Fruit fly (Drosophila melanogaster) whole organism, embryonic: ENCODE results near the gene Chd64.

Experiments used
- CG10267 ChIP-seq: fragments of 200-800 bp; sonication (Bioruptor generic); optimal IDR thresholded peaks from 2 replicates; lab custom pipeline; 2018; ENCODE audit warnings: missing biosample characterization, mild to moderate bottlenecking, missing genetic modification characterization, moderate library complexity
- CG10321 ChIP-seq: fragments of 200-800 bp; sonication (Bioruptor generic); IDR thresholded peaks from 2 replicates; pipeline ENCODE4 v1.3.6; 2022; ENCODE audit warnings: missing biosample characterization, missing genetic modification characterization
- CG11085 ChIP-seq: fragments of 200-800 bp; sonication (Bioruptor generic); IDR thresholded peaks from 2 replicates; pipeline ENCODE4 v1.3.6; 2022; ENCODE audit warnings: missing biosample characterization, missing genetic modification characterization
- CG11456 ChIP-seq: fragments of 200-800 bp; sonication (Bioruptor generic); IDR thresholded peaks from 3 replicates; pipeline ENCODE4 v1.3.6; 2022; ENCODE audit warnings: missing biosample characterization, missing genetic modification characterization
- CG11696 ChIP-seq: fragments of 200-800 bp; sonication (Bioruptor generic); IDR thresholded peaks from 2 replicates; pipeline ENCODE4 v1.3.6; 2022; ENCODE audit warnings: missing biosample characterization, missing genetic modification characterization
- CG13624 ChIP-seq: fragments of 200-800 bp; sonication (Bioruptor generic); optimal IDR thresholded peaks from 2 replicates; lab custom pipeline; 2016; ENCODE audit warnings: missing biosample characterization, missing genetic modification characterization
- CG1647 ChIP-seq: fragments of 200-800 bp; sonication (Bioruptor generic); optimal IDR thresholded peaks from 3 replicates; lab custom pipeline; 2016; ENCODE audit warnings: missing biosample characterization, missing genetic modification characterization
- CG17361 ChIP-seq: fragments of 200-800 bp; sonication (Bioruptor generic); IDR thresholded peaks from 3 replicates; pipeline ENCODE4 v1.3.6; 2022; ENCODE audit warnings: missing biosample characterization, missing genetic modification characterization
- CG17829 ChIP-seq: fragments of 200-800 bp; optimal IDR thresholded peaks from 2 replicates; lab custom pipeline; 2019; ENCODE audit warnings: missing biosample characterization, mild to moderate bottlenecking, missing genetic modification characterization, moderate library complexity
- CG17912 ChIP-seq: fragments of 200-800 bp; sonication (Bioruptor generic); optimal IDR thresholded peaks from 2 replicates; lab custom pipeline; 2018; ENCODE audit warnings: missing biosample characterization, mild to moderate bottlenecking, missing genetic modification characterization
- CG2875 ChIP-seq: fragments of 200-800 bp; sonication (Bioruptor generic); optimal IDR thresholded peaks from 2 replicates; lab custom pipeline; 2017; ENCODE audit warnings: missing biosample characterization, mild to moderate bottlenecking, missing genetic modification characterization, missing genetic modification reagents
- CG31224 ChIP-seq: fragments of 200-800 bp; sonication (Bioruptor generic); IDR thresholded peaks from 2 replicates; pipeline ENCODE4 v1.3.6; 2022; ENCODE audit warnings: missing biosample characterization, missing genetic modification characterization
- CG34422 ChIP-seq: fragments of 200-800 bp; sonication (Bioruptor generic); IDR thresholded peaks from 3 replicates; pipeline ENCODE4 v1.3.6; 2022; ENCODE audit warnings: missing biosample characterization, missing genetic modification characterization
- CG4328 ChIP-seq: fragments of 200-800 bp; sonication (Bioruptor generic); optimal IDR thresholded peaks from 3 replicates; lab custom pipeline; 2017; ENCODE audit warnings: missing biosample characterization, missing genetic modification reagents, missing genetic modification characterization
- CG6254 ChIP-seq: fragments of 200-800 bp; sonication (Bioruptor generic); optimal IDR thresholded peaks from 3 replicates; lab custom pipeline; 2017; ENCODE audit warnings: mild to moderate bottlenecking, missing biosample characterization, missing genetic modification reagents, missing genetic modification characterization
- CG7963 ChIP-seq: fragments of 200-800 bp; sonication (Bioruptor generic); IDR thresholded peaks from 3 replicates; pipeline ENCODE4 v1.3.6; 2022; ENCODE audit warnings: missing biosample characterization, missing genetic modification characterization; ENCODE audit not compliant: partially characterized antibody
- CG7987 ChIP-seq: fragments of 200-800 bp; sonication (Bioruptor generic); optimal IDR thresholded peaks from 2 replicates; lab custom pipeline; 2018; ENCODE audit warnings: missing biosample characterization, mild to moderate bottlenecking, missing genetic modification characterization, moderate library complexity
- CG8765 ChIP-seq: fragments of 200-800 bp; sonication (Bioruptor generic); IDR thresholded peaks from 2 replicates; pipeline ENCODE4 v1.3.6; 2022; ENCODE audit warnings: missing biosample characterization, missing genetic modification characterization
- CG9609 ChIP-seq: fragments of 200-800 bp; sonication (Bioruptor generic); optimal IDR thresholded peaks from 3 replicates; lab custom pipeline; 2016; ENCODE audit warnings: missing biosample characterization, missing genetic modification characterization
- CHES-1-like ChIP-seq: fragments of 200-800 bp; sonication (Bioruptor generic); optimal IDR thresholded peaks from 2 replicates; lab custom pipeline; 2016; ENCODE audit warnings: missing biosample characterization, missing genetic modification characterization
- D19B ChIP-seq: fragments of 200-800 bp; sonication (Bioruptor generic); optimal IDR thresholded peaks from 2 replicates; lab custom pipeline; 2017; ENCODE audit warnings: missing biosample characterization, mild to moderate bottlenecking, missing genetic modification characterization
- Doc2 ChIP-seq: fragments of 200-800 bp; sonication (Bioruptor generic); IDR thresholded peaks from 2 replicates; pipeline ENCODE4 v1.3.6; 2022; ENCODE audit warnings: missing biosample characterization, missing genetic modification characterization
- Doc3 ChIP-seq: fragments of 200-800 bp; sonication (Bioruptor generic); IDR thresholded peaks from 3 replicates; pipeline ENCODE4 v1.3.6; 2022; ENCODE audit warnings: missing biosample characterization, missing genetic modification characterization; ENCODE audit not compliant: partially characterized antibody
- E2f1 ChIP-seq: fragments of 200-800 bp; sonication (Bioruptor generic); IDR thresholded peaks from 2 replicates; pipeline ENCODE4 v1.3.6; 2022; ENCODE audit warnings: missing biosample characterization, missing genetic modification characterization
- Fer3 ChIP-seq: fragments of 200-800 bp; sonication (Bioruptor generic); optimal IDR thresholded peaks from 2 replicates; lab custom pipeline; 2018; ENCODE audit warnings: missing biosample characterization, mild to moderate bottlenecking, missing genetic modification characterization, moderate library complexity
- HLHmδ ChIP-seq: fragments of 200-800 bp; sonication (Bioruptor generic); optimal IDR thresholded peaks from 2 replicates; lab custom pipeline; 2018; ENCODE audit warnings: missing biosample characterization, mild to moderate bottlenecking, missing genetic modification characterization, moderate library complexity
- HmgZ ChIP-seq: fragments of 200-800 bp; sonication (Bioruptor generic); optimal IDR thresholded peaks from 2 replicates; lab custom pipeline; 2018; ENCODE audit warnings: missing biosample characterization, mild to moderate bottlenecking, missing genetic modification characterization
- Hsf ChIP-seq: fragments of 200-800 bp; sonication (Bioruptor generic); optimal IDR thresholded peaks from 3 replicates; lab custom pipeline; 2016; ENCODE audit warnings: missing biosample characterization, missing genetic modification characterization
- Mrtf ChIP-seq: fragments of 200-800 bp; sonication (Bioruptor generic); IDR thresholded peaks from 3 replicates; pipeline ENCODE4 v1.3.6; 2022; ENCODE audit warnings: missing biosample characterization, missing genetic modification characterization
- NFAT ChIP-seq: fragments of 200-800 bp; sonication (Bioruptor generic); IDR thresholded peaks from 2 replicates; pipeline ENCODE4 v1.3.6; 2022; ENCODE audit warnings: missing biosample characterization, missing genetic modification characterization
- Rx ChIP-seq: fragments of 200-800 bp; sonication (Bioruptor generic); IDR thresholded peaks from 2 replicates; pipeline ENCODE4 v1.3.6; 2022; ENCODE audit warnings: missing biosample characterization, missing genetic modification characterization
- Sox100B ChIP-seq: fragments of 200-800 bp; sonication (Bioruptor generic); optimal IDR thresholded peaks from 3 replicates; lab custom pipeline; 2018; ENCODE audit warnings: missing biosample characterization, mild to moderate bottlenecking, missing genetic modification characterization
- Vsx1 ChIP-seq: fragments of 200-800 bp; sonication (Bioruptor generic); optimal IDR thresholded peaks from 2 replicates; lab custom pipeline; 2017; ENCODE audit warnings: missing biosample characterization, mild to moderate bottlenecking, missing genetic modification characterization, missing genetic modification reagents
- bsh ChIP-seq, 2 experiments: fragments of 200-800 bp; sonication (Bioruptor generic); optimal IDR thresholded peaks; 2 replicates each; lab custom pipeline; 2017 to 2018; ENCODE audit warnings: mild to moderate bottlenecking in 2 of 2, missing biosample characterization in 2 of 2, missing genetic modification characterization in 2 of 2, moderate library complexity in 1 of 2
- cwo ChIP-seq: fragments of 200-800 bp; sonication (Bioruptor generic); optimal IDR thresholded peaks from 3 replicates; lab custom pipeline; 2017; ENCODE audit warnings: missing biosample characterization, missing genetic modification characterization, mild to moderate bottlenecking, moderate library complexity, missing genetic modification reagents
- ftz-f1 ChIP-seq: fragments of 200-800 bp; sonication (Bioruptor generic); optimal IDR thresholded peaks from 2 replicates; lab custom pipeline; 2016; ENCODE audit warnings: missing biosample characterization, missing genetic modification characterization
- grau ChIP-seq: fragments of 200-800 bp; optimal IDR thresholded peaks from 3 replicates; lab custom pipeline; 2019; ENCODE audit warnings: missing biosample characterization, mild to moderate bottlenecking, missing genetic modification characterization, moderate library complexity
- hbn ChIP-seq: fragments of 200-800 bp; sonication (Bioruptor generic); IDR thresholded peaks from 2 replicates; pipeline ENCODE4 v1.3.6; 2022; ENCODE audit warnings: missing biosample characterization, missing genetic modification characterization; ENCODE audit not compliant: partially characterized antibody
- ind ChIP-seq: fragments of 200-800 bp; sonication (Bioruptor generic); optimal IDR thresholded peaks from 3 replicates; lab custom pipeline; 2016; ENCODE audit warnings: missing biosample characterization, missing genetic modification characterization
- klu ChIP-seq: fragments of 200-800 bp; sonication (Bioruptor generic); IDR thresholded peaks from 2 replicates; pipeline ENCODE4 v1.3.6; 2022; ENCODE audit warnings: missing biosample characterization, missing genetic modification characterization
- kni ChIP-seq: fragments of 200-800 bp; sonication (Bioruptor generic); optimal IDR thresholded peaks from 3 replicates; lab custom pipeline; 2017; ENCODE audit warnings: mild to moderate bottlenecking, missing biosample characterization, missing genetic modification reagents, missing genetic modification characterization
- mld ChIP-seq: fragments of 200-800 bp; sonication (Bioruptor generic); IDR thresholded peaks from 3 replicates; pipeline ENCODE4 v1.3.6; 2022; ENCODE audit warnings: missing biosample characterization, missing genetic modification characterization; ENCODE audit not compliant: partially characterized antibody
- onecut ChIP-seq: fragments of 200-800 bp; sonication (Bioruptor generic); IDR thresholded peaks from 2 replicates; pipeline ENCODE4 v1.3.6; 2022; ENCODE audit warnings: missing biosample characterization, missing genetic modification characterization
- org-1 ChIP-seq: fragments of 200-800 bp; sonication (Bioruptor generic); optimal IDR thresholded peaks from 2 replicates; lab custom pipeline; 2017; ENCODE audit warnings: missing biosample characterization, missing genetic modification characterization
- pros ChIP-seq: fragments of 200-800 bp; sonication (Bioruptor generic); optimal IDR thresholded peaks from 3 replicates; lab custom pipeline; 2019; ENCODE audit warnings: missing biosample characterization, mild to moderate bottlenecking, missing genetic modification characterization, moderate library complexity
- scrt ChIP-seq: fragments of 200-800 bp; sonication (Bioruptor generic); optimal IDR thresholded peaks from 2 replicates; lab custom pipeline; 2018; ENCODE audit warnings: missing biosample characterization, mild to moderate bottlenecking, missing genetic modification characterization, moderate library complexity
- tio ChIP-seq: fragments of 200-800 bp; sonication (Bioruptor generic); optimal IDR thresholded peaks from 2 replicates; lab custom pipeline; 2017; ENCODE audit warnings: missing biosample characterization, missing genetic modification characterization, inconsistent platforms
- trh ChIP-seq: fragments of 200-800 bp; sonication (Bioruptor generic); optimal IDR thresholded peaks from 2 replicates; lab custom pipeline; 2016; ENCODE audit warnings: missing biosample characterization, missing genetic modification characterization
- vfl ChIP-seq: fragments of 200-800 bp; sonication (Bioruptor generic); optimal IDR thresholded peaks from 2 replicates; lab custom pipeline; 2016; ENCODE audit warnings: missing biosample characterization, missing genetic modification characterization
- zen2 ChIP-seq: fragments of 200-800 bp; sonication (Bioruptor generic); IDR thresholded peaks from 3 replicates; pipeline ENCODE4 v1.3.6; 2022; ENCODE audit warnings: missing biosample characterization, missing genetic modification characterization; ENCODE audit not compliant: partially characterized antibody

The Chd64 gene

DNA sequence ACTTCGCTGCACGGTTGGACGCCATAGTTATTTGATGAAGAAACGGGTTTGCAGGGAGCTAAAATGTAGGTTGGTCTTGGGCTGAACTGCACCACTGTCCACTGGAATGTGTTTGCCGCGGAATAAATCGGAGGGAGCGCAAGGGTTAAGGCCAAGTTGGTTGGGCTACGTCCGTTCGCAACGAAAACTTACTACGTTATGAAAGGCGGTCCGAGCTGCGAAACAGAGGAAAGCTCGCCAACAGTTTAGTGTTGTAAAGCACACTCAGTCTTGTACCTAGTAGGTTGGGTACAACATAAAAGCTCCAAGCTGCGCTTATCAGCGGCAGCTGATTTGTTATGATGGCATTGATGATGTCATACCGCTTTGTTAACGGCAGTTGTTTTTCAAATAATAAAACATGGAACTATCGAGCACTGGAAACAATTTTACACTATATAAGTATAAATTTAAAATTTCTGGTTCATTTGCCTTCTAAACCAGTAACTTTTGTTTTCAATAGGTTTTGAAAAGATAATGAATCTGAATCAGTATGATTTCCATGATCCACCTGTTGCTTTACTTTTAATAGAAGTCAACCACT, at the start of gene Chd64 (continued):
- TF ChIP-seq org-1 (GFP tag; lab: Kevin White, UChicago): peak; percentile 27
- no peak for TF ChIP-seq CG7963
- TF ChIP-seq CG2875 (GFP tag; lab: Kevin White, UChicago): no peak
- TF ChIP-seq CG9609 (GFP tag; lab: Kevin White, UChicago): no peak
- TF ChIP-seq CG4328 (GFP tag; lab: Kevin White, UChicago): no peak
- no peak for TF ChIP-seq trh (GFP tag; lab: Kevin White, UChicago)
- no peak for TF ChIP-seq Rx (GFP tag; lab: Robert Waterston, UW)
- no peak for TF ChIP-seq D19B
- peak; percentile 29 for TF ChIP-seq kni (GFP tag; lab: Kevin White, UChicago)
- no peak for TF ChIP-seq ind
- no peak for TF ChIP-seq HLHmδ (GFP tag; lab: Kevin White, UChicago)
- no peak for TF ChIP-seq CHES-1-like (GFP tag; lab: Kevin White, UChicago)
- no peak for TF ChIP-seq CG11696 (GFP tag; lab: Robert Waterston, UW)
- peak; percentile 40 for TF ChIP-seq Fer3
- TF ChIP-seq hbn (GFP tag; lab: Robert Waterston, UW): peak; percentile 48; the same call in 1 of the 2 replicates
- TF ChIP-seq CG17912 (GFP tag; lab: Kevin White, UChicago): peak; percentile 17
- no peak for TF ChIP-seq pros
- TF ChIP-seq CG6254 (GFP tag; lab: Kevin White, UChicago): peak; percentile 1
- TF ChIP-seq Mrtf (GFP tag; lab: Robert Waterston, UW): 0 out of 3 replicates have a peak, but pooled peaks have one; percentile 18
- no peak for TF ChIP-seq tio (GFP tag; lab: Kevin White, UChicago)
- peak; percentile 52 for TF ChIP-seq grau (tag; lab: Kevin White, UChicago)
- no peak for TF ChIP-seq CG31224
- TF ChIP-seq onecut (GFP tag; lab: Robert Waterston, UW): no peak
- TF ChIP-seq scrt (GFP tag; lab: Kevin White, UChicago): peak; percentile 72
- no peak for TF ChIP-seq CG8765 (GFP tag; lab: Robert Waterston, UW)
- peak; percentile 43 for TF ChIP-seq ftz-f1 (GFP tag; lab: Kevin White, UChicago)
- peak; percentile 21 for TF ChIP-seq Vsx1 (GFP tag; lab: Kevin White, UChicago)
- peak; percentile 65 for TF ChIP-seq cwo (GFP tag; lab: Kevin White, UChicago)
- TF ChIP-seq Doc3 (GFP tag; lab: Robert Waterston, UW): no peak
- TF ChIP-seq CG1647 (GFP tag; lab: Kevin White, UChicago): no peak
- no peak for TF ChIP-seq CG7987 (GFP tag; lab: Kevin White, UChicago)
- peak; percentile 44 for TF ChIP-seq NFAT (GFP tag; lab: Robert Waterston, UW)
- no peak for TF ChIP-seq CG17829 (tag; lab: Kevin White, UChicago)
- TF ChIP-seq CG17361 (GFP tag; lab: Robert Waterston, UW): no peak
- no peak for TF ChIP-seq vfl (GFP tag; lab: Kevin White, UChicago)
- peak; percentile 49 for TF ChIP-seq CG13624 (GFP tag; lab: Kevin White, UChicago)
- TF ChIP-seq CG11085: peak; percentile 9; the same call in 1 of the 2 replicates
- no peak for TF ChIP-seq CG10321
- no peak for TF ChIP-seq Doc2 (GFP tag; lab: Robert Waterston, UW)
- TF ChIP-seq CG34422 (GFP tag; lab: Robert Waterston, UW): peak; percentile 60; the same call in 1 of the 3 replicates
- peak; percentile 68 for TF ChIP-seq CG10267 (tag; lab: Kevin White, UChicago)
- peak; percentile 23 for TF ChIP-seq Hsf
- no peak for TF ChIP-seq bsh (GFP tag; optimal IDR thresholded peaks at IDR 0.05; lab: Kevin White, UChicago)
- TF ChIP-seq mld: no peak
- peak; percentile 63; the same call in 2 of the 3 replicates for TF ChIP-seq CG11456
- TF ChIP-seq Sox100B: no peak
- TF ChIP-seq klu: no peak
- TF ChIP-seq zen2 (GFP tag; lab: Robert Waterston, UW): peak; percentile 74; the same call in 2 of the 3 replicates
- TF ChIP-seq HmgZ (tag; lab: Kevin White, UChicago): peak; percentile 71
- TF ChIP-seq E2f1 (GFP tag; lab: Robert Waterston, UW): peak; percentile 25; the same call in 1 of the 2 replicates
